Worm (Caenorhabditis elegans) whole organism, early embryonic: ENCODE results near the gene fbxb-82.

Experiments used
- B0310.2 ChIP-seq: sonication (generic microtip); optimal IDR thresholded peaks from 2 replicates; lab custom pipeline; 2016; ENCODE audit warnings: mild to moderate bottlenecking, missing genetic modification characterization, missing compliant biosample characterization
- F13C5.2 ChIP-seq: sonication (generic microtip); optimal IDR thresholded peaks from 2 replicates; lab custom pipeline; 2017; ENCODE audit warnings: mild to moderate bottlenecking, missing genetic modification characterization, inconsistent platforms, missing compliant biosample characterization
- aly-1 ChIP-seq: sonication (generic microtip); optimal IDR thresholded peaks from 2 replicates; lab custom pipeline; 2016; ENCODE audit warnings: missing genetic modification characterization, missing compliant biosample characterization
- ama-1 ChIP-seq: fragments of 150-350 bp; optimal IDR thresholded peaks from 2 replicates; lab custom pipeline; 2014
- ceh-13 ChIP-seq: fragments of 200-800 bp; sonication (Bioruptor generic); optimal IDR thresholded peaks from 2 replicates; lab custom pipeline; 2018; ENCODE audit warnings: mild to moderate bottlenecking, missing genetic modification characterization, missing compliant biosample characterization
- ceh-36 ChIP-seq: sonication (generic microtip); optimal IDR thresholded peaks from 2 replicates; lab custom pipeline; 2016; ENCODE audit warnings: missing genetic modification characterization, inconsistent platforms, missing compliant biosample characterization
- ets-7 ChIP-seq: sonication (generic microtip); optimal IDR thresholded peaks from 2 replicates; lab custom pipeline; 2016; ENCODE audit warnings: missing genotype, missing genetic modification characterization, missing compliant biosample characterization
- flt-1 ChIP-seq: fragments of 200-800 bp; sonication (Bioruptor generic); IDR thresholded peaks from 2 replicates; pipeline ENCODE4 v1.3.6; 2022; ENCODE audit warnings: missing genetic modification characterization, missing compliant biosample characterization
- hmbx-1 ChIP-seq: sonication (generic microtip); optimal IDR thresholded peaks from 2 replicates; lab custom pipeline; 2016; ENCODE audit warnings: mild to moderate bottlenecking, missing genetic modification characterization, missing compliant biosample characterization
- hmg-4 ChIP-seq: fragments of 200-800 bp; sonication (Bioruptor generic); optimal IDR thresholded peaks from 2 replicates; lab custom pipeline; 2018; ENCODE audit warnings: mild to moderate bottlenecking, missing genetic modification characterization, missing compliant biosample characterization
- hnd-1 ChIP-seq: sonication (generic microtip); optimal IDR thresholded peaks from 2 replicates; lab custom pipeline; 2016; ENCODE audit warnings: missing genetic modification characterization, missing compliant biosample characterization
- pes-1 ChIP-seq: fragments of 200-800 bp; sonication (Bioruptor generic); IDR thresholded peaks from 2 replicates; pipeline ENCODE4 v1.3.6; 2022; ENCODE audit warnings: missing genetic modification reagents, missing genetic modification characterization, missing compliant biosample characterization
- scrt-1 ChIP-seq: fragments of 200-800 bp; sonication (Bioruptor generic); IDR thresholded peaks from 2 replicates; pipeline ENCODE4 v1.3.6; 2022; ENCODE audit warnings: missing genetic modification characterization, missing compliant biosample characterization
- sea-1 ChIP-seq: fragments of 200-800 bp; sonication (Bioruptor generic); conservative IDR thresholded peaks from 2 replicates; pipeline ENCODE4 v1.3.6; 2022; ENCODE audit warnings: missing genetic modification characterization, missing compliant biosample characterization
- tbx-11 ChIP-seq: fragments of 200-800 bp; sonication (Bioruptor generic); IDR thresholded peaks from 2 replicates; pipeline ENCODE4 v1.3.6; 2022; ENCODE audit warnings: missing genetic modification characterization, missing compliant biosample characterization
- tbx-37 ChIP-seq: fragments of 200-800 bp; sonication (Bioruptor generic); conservative IDR thresholded peaks from 2 replicates; pipeline ENCODE4 v1.3.6; 2022; ENCODE audit warnings: missing genetic modification reagents, missing genetic modification characterization, missing compliant biosample characterization
- tra-4 ChIP-seq: sonication (generic microtip); optimal IDR thresholded peaks from 2 replicates; lab custom pipeline; 2017; ENCODE audit warnings: missing genetic modification characterization, missing compliant biosample characterization

The fbxb-82 gene

DNA sequence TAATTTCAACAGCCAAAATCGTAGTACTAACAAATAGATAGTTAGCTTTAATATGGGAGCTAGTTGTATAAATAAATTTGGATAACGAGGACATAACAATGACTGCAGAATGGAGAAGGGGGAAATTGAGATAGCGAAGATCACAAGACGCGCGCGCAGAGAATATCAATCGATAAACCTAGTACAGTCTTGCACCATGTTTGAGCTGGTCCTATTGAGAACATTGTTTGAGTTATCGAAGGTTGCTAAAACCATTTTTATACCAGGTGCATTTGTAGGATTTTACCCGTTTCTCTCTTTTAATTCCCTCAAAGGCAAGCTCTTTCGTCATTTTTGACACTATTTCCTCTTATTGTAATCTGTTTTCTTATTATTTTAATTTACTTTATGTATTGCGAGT is 28.6 kb upstream of the fbxb-82 start, which contains the start of the genes F40G9.9 and F40G9.12:
Gene F40G9.9, minus strand, starts transcription at position 101 of the 400 bp plus-strand sequence.
Gene F40G9.12, plus strand, starts transcription at position 231 of the 400 bp plus-strand sequence.
- TF ChIP-seq pes-1 (GFP tag; lab: Robert Waterston, UW) (no peak), sea-1 (GFP tag; lab: Robert Waterston, UW) (no peak), scrt-1 (GFP tag; lab: Robert Waterston, UW) (no peak), ceh-13 (GFP tag; lab: Kevin White, UChicago) (no peak), ama-1 (lab: Kevin White, UChicago) (no peak), flt-1 (GFP tag; lab: Robert Waterston, UW) (no peak), aly-1 (tag; lab: Kevin White, UChicago) (no peak), B0310.2 (tag; lab: Kevin White, UChicago) (no peak), F13C5.2 (no peak), hmbx-1 (tag; lab: Kevin White, UChicago) (no peak), tbx-11 (GFP tag; lab: Robert Waterston, UW) (no peak), hmg-4 (no peak), tra-4 (tag; lab: Kevin White, UChicago) (no peak), ets-7 (tag; lab: Kevin White, UChicago) (no peak), tbx-37 (GFP tag; lab: Robert Waterston, UW) (no peak)

DNA sequence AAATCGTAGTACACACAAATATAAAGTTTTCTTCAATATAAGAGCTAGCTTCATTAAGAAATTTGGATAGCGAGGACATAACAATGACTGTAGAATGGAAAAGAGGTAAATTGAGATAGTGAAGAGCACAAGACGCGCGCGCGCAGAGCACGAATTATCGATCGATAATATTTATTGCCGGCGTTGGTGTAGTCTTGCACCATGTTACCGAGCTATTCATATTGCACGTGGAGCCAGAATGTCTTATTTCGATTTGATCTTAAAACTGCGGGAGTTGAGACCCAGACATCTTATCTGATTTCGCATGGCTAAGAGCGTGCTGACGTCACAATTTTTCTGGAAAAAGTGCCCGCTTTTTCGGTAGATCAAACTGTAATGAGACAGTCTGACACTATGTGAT is 26.5 kb upstream of the fbxb-82 start, which contains the start of gene F40G9.18:
Gene F40G9.18, minus strand, starts transcription at position 101 of the 400 bp plus-strand sequence.
- TF ChIP-seq ceh-13 (GFP tag; lab: Kevin White, UChicago) (no peak), scrt-1 (GFP tag; lab: Robert Waterston, UW) (no peak), tra-4 (tag; lab: Kevin White, UChicago) (no peak), ama-1 (lab: Kevin White, UChicago) (no peak), ceh-36 (tag; lab: Kevin White, UChicago) (no peak), hmbx-1 (tag; lab: Kevin White, UChicago) (no peak), F13C5.2 (no peak), ets-7 (tag; lab: Kevin White, UChicago) (no peak), hmg-4 (no peak), B0310.2 (tag; lab: Kevin White, UChicago) (no peak), tbx-37 (GFP tag; lab: Robert Waterston, UW) (no peak), pes-1 (GFP tag; lab: Robert Waterston, UW) (no peak), sea-1 (GFP tag; lab: Robert Waterston, UW) (no peak), hnd-1 (tag; lab: Kevin White, UChicago) (no peak), aly-1 (tag; lab: Kevin White, UChicago) (no peak), tbx-11 (GFP tag; lab: Robert Waterston, UW) (no peak)

DNA sequence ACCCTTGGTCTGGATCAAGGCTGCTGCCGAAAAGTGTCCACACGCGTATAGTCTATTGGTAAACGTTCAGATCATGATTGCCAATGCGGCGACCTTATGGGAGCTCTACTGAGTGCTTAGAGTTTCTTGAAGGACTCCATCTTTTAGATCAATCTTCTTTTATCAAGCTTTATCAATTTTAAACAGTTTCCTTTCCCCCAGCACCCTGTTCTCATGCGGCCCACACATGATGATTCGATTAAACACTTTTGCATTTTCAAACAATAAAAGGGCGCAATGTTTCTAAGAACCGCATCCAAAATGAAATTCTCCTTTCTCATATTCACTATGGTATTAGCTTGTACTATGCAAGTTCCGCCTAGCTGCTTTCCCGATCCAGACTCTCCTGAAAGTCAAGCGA is 22.4 kb upstream of the fbxb-82 start, which contains the start of gene F40G9.7:
Gene F40G9.7, plus strand, starts transcription at position 301 of the 400 bp plus-strand sequence.
- TF ChIP-seq tra-4 (tag; lab: Kevin White, UChicago) (no peak), hmbx-1 (tag; lab: Kevin White, UChicago) (no peak), pes-1 (GFP tag; lab: Robert Waterston, UW) (no peak), B0310.2 (tag; lab: Kevin White, UChicago) (no peak), tbx-37 (GFP tag; lab: Robert Waterston, UW) (no peak), aly-1 (tag; lab: Kevin White, UChicago) (no peak), F13C5.2 (no peak), ets-7 (tag; lab: Kevin White, UChicago) (no peak), sea-1 (GFP tag; lab: Robert Waterston, UW) (no peak), flt-1 (GFP tag; lab: Robert Waterston, UW) (no peak), ceh-13 (GFP tag; lab: Kevin White, UChicago) (no peak), scrt-1 (GFP tag; lab: Robert Waterston, UW) (no peak)

DNA sequence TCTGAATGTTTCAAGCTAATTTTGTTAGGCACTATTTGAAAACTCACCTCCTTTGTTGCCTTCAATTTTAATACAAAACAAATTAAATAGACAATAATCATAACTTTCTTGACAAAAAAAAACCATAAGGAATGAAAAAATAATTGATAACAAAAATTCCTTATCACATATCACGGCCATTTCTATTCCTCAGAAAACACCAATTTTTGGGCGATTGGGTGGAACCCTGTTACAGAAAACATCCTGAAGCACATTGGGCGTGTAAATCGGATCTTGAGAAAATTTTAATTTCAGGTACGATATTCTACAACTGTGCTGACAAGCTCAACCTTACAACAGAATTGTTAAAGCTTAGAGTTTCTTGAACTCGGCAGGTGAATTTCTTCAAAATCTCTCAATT is 21.8 kb upstream of the fbxb-82 start, which contains the start of gene F40G9.8:
Gene F40G9.8, minus strand, starts transcription at position 101 of the 400 bp plus-strand sequence.
- TF ChIP-seq ceh-36 (tag; lab: Kevin White, UChicago) (no peak), ets-7 (tag; lab: Kevin White, UChicago) (no peak), sea-1 (GFP tag; lab: Robert Waterston, UW) (no peak), ceh-13 (GFP tag; lab: Kevin White, UChicago) (no peak), flt-1 (GFP tag; lab: Robert Waterston, UW) (no peak), tbx-37 (GFP tag; lab: Robert Waterston, UW) (no peak), pes-1 (GFP tag; lab: Robert Waterston, UW) (no peak), tbx-11 (GFP tag; lab: Robert Waterston, UW) (no peak), hnd-1 (tag; lab: Kevin White, UChicago) (no peak), scrt-1 (GFP tag; lab: Robert Waterston, UW) (no peak), ama-1 (lab: Kevin White, UChicago) (no peak), tra-4 (tag; lab: Kevin White, UChicago) (no peak), F13C5.2 (no peak), hmbx-1 (tag; lab: Kevin White, UChicago) (no peak), hmg-4 (no peak), B0310.2 (tag; lab: Kevin White, UChicago) (no peak)

DNA sequence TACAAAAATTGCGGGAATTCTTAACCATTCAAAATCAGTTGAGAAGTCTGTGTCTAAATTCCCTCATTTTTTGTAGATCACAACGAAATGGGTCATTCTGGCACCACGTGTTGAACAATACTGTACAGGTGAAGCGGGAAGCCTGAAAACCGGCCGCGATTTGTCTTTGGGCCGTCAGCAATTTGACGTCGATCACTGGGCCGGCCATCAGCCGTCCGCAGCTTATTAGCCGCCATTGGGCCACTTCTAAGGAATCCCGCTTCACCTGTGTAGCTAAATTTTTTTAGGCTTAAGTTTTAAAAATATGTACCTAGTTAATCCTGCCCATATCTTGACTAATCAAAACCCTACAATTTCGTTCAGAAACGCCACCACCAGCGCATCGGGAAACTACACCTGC is 16.6 kb upstream of the fbxb-82 start:
- no peak for TF ChIP-seq ceh-36 (tag; lab: Kevin White, UChicago)
- TF ChIP-seq pes-1 (GFP tag; lab: Robert Waterston, UW): no peak
- TF ChIP-seq ceh-13 (GFP tag; lab: Kevin White, UChicago): no peak
- no peak for TF ChIP-seq aly-1 (tag; lab: Kevin White, UChicago)
- no peak for TF ChIP-seq tbx-37 (GFP tag; lab: Robert Waterston, UW)
- TF ChIP-seq ets-7 (tag; lab: Kevin White, UChicago): no peak
- TF ChIP-seq hmg-4: no peak
- no peak for TF ChIP-seq ama-1 (lab: Kevin White, UChicago)
- TF ChIP-seq tra-4 (tag; lab: Kevin White, UChicago): no peak
- no peak for TF ChIP-seq F13C5.2
- TF ChIP-seq flt-1 (GFP tag; lab: Robert Waterston, UW): no peak
- no peak for TF ChIP-seq sea-1 (GFP tag; lab: Robert Waterston, UW)
- TF ChIP-seq tbx-11 (GFP tag; lab: Robert Waterston, UW): no peak
- no peak for TF ChIP-seq hnd-1 (tag; lab: Kevin White, UChicago)
- no peak for TF ChIP-seq hmbx-1 (tag; lab: Kevin White, UChicago)
- TF ChIP-seq B0310.2 (tag; lab: Kevin White, UChicago): no peak
- TF ChIP-seq scrt-1 (GFP tag; lab: Robert Waterston, UW): no peak

DNA sequence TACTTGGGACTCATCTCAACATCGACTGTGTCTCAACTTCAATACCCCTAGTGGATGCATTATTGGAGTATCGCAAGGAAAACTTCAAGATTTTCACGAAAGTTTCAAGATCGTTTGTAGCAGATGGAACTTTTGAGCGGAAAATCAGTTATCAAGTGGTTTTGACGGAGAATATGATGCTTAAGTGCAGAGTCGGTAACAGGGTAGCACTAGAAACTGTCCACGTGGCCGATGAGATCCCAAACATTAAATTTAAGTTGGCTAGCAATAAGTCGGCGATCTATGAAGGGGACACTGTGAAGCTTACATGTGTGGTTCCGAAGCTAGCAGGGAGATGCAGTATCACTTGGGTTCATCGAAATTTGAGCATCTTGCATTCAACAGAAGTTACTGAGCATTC is 16.1 kb upstream of the fbxb-82 start:
- TF ChIP-seq ets-7 (tag; lab: Kevin White, UChicago) (no peak), B0310.2 (tag; lab: Kevin White, UChicago) (no peak), sea-1 (GFP tag; lab: Robert Waterston, UW) (no peak), ama-1 (lab: Kevin White, UChicago) (no peak), F13C5.2 (no peak)
